Worm (Caenorhabditis elegans): Measurements from ENCODE around the gene fbxa-80.

Gene fbxa-80

DNA sequence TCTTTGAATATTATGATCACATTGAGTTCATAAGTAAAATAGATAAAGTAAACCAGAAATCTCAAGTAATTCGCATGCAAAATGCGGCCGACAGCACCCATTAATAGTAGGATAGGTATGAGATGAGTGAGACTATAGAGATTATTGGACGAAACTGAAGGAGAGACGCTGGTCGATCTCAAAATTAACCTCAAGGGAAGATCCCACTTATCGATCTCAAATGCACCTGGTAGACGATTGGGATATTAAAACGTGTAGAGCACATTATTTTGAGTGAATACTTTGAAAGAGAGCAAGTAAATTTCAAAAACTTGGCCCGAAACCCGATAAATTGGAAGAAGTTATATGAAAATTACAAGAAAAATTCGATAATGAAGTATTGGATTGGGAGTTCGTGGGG is 30.7 kb upstream of the fbxa-80 start, which contains the start of gene Y82E9BL.6:
Gene Y82E9BL.6, minus strand, starts transcription at position 101 of the 400 bp plus-strand sequence.
- TF ChIP-seq flt-1 (GFP tag; IDR thresholded peaks at IDR 0.05), result no peak
- no peak for TF ChIP-seq ceh-36 (tag; optimal IDR thresholded peaks at IDR 0.05)
- TF ChIP-seq sea-1 (GFP tag; conservative IDR thresholded peaks at IDR 0.05), result no peak
- no peak for TF ChIP-seq B0310.2 (tag; optimal IDR thresholded peaks at IDR 0.05)
- no peak for TF ChIP-seq ceh-13 (GFP tag; optimal IDR thresholded peaks at IDR 0.05)
- no peak for TF ChIP-seq tbx-11 (GFP tag; IDR thresholded peaks at IDR 0.05)
- TF ChIP-seq pes-1 (GFP tag; IDR thresholded peaks at IDR 0.05), result no peak
- no peak for TF ChIP-seq hmbx-1 (tag; optimal IDR thresholded peaks at IDR 0.05)

DNA sequence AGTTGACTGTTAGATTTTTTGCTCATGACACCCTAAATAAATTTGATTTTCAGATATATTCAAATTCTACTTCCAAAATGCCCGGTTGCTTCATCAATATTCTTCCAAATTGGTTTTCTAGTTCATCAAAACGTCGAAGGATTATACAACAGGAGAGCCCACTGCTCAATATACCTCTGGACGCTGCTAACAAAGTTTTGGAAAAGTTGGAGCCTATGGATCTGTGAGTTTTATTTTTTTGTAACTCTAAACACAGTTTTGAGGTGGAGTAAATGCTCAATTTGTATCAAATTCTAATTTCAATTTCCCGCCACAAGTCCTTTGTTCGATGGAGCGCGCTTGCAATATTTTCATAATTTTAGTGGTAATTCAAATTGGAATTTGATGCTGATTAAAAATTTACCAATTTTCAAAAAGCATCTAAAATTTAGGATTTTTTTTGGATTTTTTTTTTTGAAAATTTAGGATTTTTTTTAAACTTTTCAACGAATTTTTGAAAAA is 28.0 kb upstream of the fbxa-80 start, which contains the start of gene fbxa-27:
Gene fbxa-27, plus strand, starts transcription at position 51 of the 501 bp plus-strand sequence.
- TF ChIP-seq ceh-36 (tag; optimal IDR thresholded peaks at IDR 0.05), result no peak
- TF ChIP-seq F13C5.2 (tag; optimal IDR thresholded peaks at IDR 0.05), result no peak
- TF ChIP-seq ceh-13 (GFP tag; optimal IDR thresholded peaks at IDR 0.05), result no peak
- no peak for TF ChIP-seq flt-1 (GFP tag; IDR thresholded peaks at IDR 0.05)
- TF ChIP-seq sea-1 (GFP tag; conservative IDR thresholded peaks at IDR 0.05), result no peak
- TF ChIP-seq hnd-1 (tag; optimal IDR thresholded peaks at IDR 0.05), result no peak
- no peak for TF ChIP-seq pes-1 (GFP tag; IDR thresholded peaks at IDR 0.05)
- no peak for TF ChIP-seq B0310.2 (tag; optimal IDR thresholded peaks at IDR 0.05)
- no peak for TF ChIP-seq tbx-37 (GFP tag; conservative IDR thresholded peaks at IDR 0.05)
- TF ChIP-seq tbx-11 (GFP tag; IDR thresholded peaks at IDR 0.05), result no peak

DNA sequence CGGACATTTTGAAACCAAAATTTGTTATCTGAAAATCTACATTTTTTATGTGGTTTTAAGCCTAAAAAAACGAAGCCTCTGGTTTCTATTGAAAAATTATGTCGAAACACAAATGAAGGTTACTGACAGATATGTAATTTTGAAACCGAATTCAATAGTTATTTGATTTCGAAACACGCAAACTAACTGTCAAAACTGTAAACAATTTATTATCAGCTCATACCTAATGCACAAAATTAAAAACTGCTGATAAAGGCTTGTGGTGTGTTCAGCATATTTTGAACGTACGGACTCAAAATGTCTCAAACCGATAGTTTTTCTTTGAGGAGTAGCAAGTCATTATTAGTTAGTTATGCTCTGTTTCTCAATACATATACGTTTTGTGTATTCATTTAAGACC is 27.5 kb upstream of the fbxa-80 start, which contains the start of gene fbxa-26:
Gene fbxa-26, minus strand, starts transcription at position 35 of the 400 bp plus-strand sequence.
- no peak for TF ChIP-seq pes-1 (GFP tag; IDR thresholded peaks at IDR 0.05)
- no peak for TF ChIP-seq hnd-1 (tag; optimal IDR thresholded peaks at IDR 0.05)
- no peak for TF ChIP-seq scrt-1 (GFP tag; IDR thresholded peaks at IDR 0.05)
- TF ChIP-seq hmbx-1 (tag; optimal IDR thresholded peaks at IDR 0.05), result no peak
- no peak for TF ChIP-seq B0310.2 (tag; optimal IDR thresholded peaks at IDR 0.05)
- TF ChIP-seq tbx-37 (GFP tag; conservative IDR thresholded peaks at IDR 0.05), result no peak
- TF ChIP-seq hmg-4 (GFP tag; optimal IDR thresholded peaks at IDR 0.05), result no peak
- no peak for TF ChIP-seq F13C5.2 (tag; optimal IDR thresholded peaks at IDR 0.05)
- TF ChIP-seq ama-1 (optimal IDR thresholded peaks at IDR 0.05), result no peak
- TF ChIP-seq flt-1 (GFP tag; IDR thresholded peaks at IDR 0.05), result no peak
- no peak for TF ChIP-seq tbx-11 (GFP tag; IDR thresholded peaks at IDR 0.05)
- TF ChIP-seq sea-1 (GFP tag; conservative IDR thresholded peaks at IDR 0.05), result no peak
- no peak for TF ChIP-seq ets-7 (tag; optimal IDR thresholded peaks at IDR 0.05)
- TF ChIP-seq ceh-13 (GFP tag; optimal IDR thresholded peaks at IDR 0.05), result no peak
- no peak for TF ChIP-seq aly-1 (tag; optimal IDR thresholded peaks at IDR 0.05)
- TF ChIP-seq tra-4 (tag; optimal IDR thresholded peaks at IDR 0.05), result no peak

DNA sequence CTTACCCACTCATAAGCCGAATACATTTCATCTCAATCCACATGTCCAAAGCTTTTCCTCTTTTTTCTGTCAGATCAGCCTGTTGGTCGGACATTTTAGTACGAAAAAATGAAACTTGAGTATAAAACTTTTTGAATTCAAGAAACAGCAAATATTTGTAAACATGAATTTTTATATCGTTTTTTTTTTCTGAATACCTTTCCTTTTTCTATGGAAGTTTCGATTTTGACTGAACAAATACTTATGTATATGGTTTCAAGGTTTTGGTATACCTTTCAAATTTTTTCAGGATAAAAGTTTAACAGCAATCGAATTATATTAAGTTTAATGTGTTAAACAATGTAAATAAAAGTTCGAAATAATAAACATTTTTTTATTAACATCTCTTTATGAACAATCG is 25.2 kb upstream of the fbxa-80 start, which contains the start of gene fbxa-5:
Gene fbxa-5, minus strand, starts transcription at position 101 of the 400 bp plus-strand sequence.
- TF ChIP-seq tbx-11 (GFP tag; IDR thresholded peaks at IDR 0.05) (no peak), hmbx-1 (tag; optimal IDR thresholded peaks at IDR 0.05) (no peak), hnd-1 (tag; optimal IDR thresholded peaks at IDR 0.05) (no peak), ceh-36 (tag; optimal IDR thresholded peaks at IDR 0.05) (no peak), ets-7 (tag; optimal IDR thresholded peaks at IDR 0.05) (no peak), hmg-4 (GFP tag; optimal IDR thresholded peaks at IDR 0.05) (no peak), scrt-1 (GFP tag; IDR thresholded peaks at IDR 0.05) (no peak), sea-1 (GFP tag; conservative IDR thresholded peaks at IDR 0.05) (no peak)

DNA sequence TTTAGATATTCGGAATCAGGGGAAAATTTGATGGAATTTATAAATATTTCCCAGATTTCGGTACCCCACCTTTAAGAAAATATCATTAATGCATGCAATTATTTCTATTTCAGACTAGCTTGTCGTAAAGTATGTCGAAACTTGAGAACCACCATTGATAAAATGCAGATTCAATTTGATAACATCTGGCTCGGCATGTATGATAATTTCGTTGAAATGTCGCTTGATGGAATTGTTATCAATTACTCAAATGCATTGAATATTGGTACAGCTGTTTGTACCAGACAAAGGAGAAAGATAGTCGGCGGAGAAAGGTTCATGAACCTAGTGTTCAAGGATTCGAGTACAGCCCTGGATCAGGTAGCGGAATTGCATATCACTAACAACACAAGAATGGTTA is 16.9 kb upstream of the fbxa-80 start, which contains the start of gene Y82E9BL.19:
Gene Y82E9BL.19, plus strand, starts transcription at position 123 of the 400 bp plus-strand sequence.
- TF ChIP-seq B0310.2 (tag; optimal IDR thresholded peaks at IDR 0.05), result no peak
- TF ChIP-seq pes-1 (GFP tag; IDR thresholded peaks at IDR 0.05), result no peak
- TF ChIP-seq hmg-4 (GFP tag; optimal IDR thresholded peaks at IDR 0.05), result no peak
- no peak for TF ChIP-seq tra-4 (tag; optimal IDR thresholded peaks at IDR 0.05)
- TF ChIP-seq flt-1 (GFP tag; IDR thresholded peaks at IDR 0.05), result no peak
- TF ChIP-seq ets-7 (tag; optimal IDR thresholded peaks at IDR 0.05), result no peak
- no peak for TF ChIP-seq hnd-1 (tag; optimal IDR thresholded peaks at IDR 0.05)
- TF ChIP-seq tbx-11 (GFP tag; IDR thresholded peaks at IDR 0.05), result no peak
- no peak for TF ChIP-seq scrt-1 (GFP tag; IDR thresholded peaks at IDR 0.05)
- no peak for TF ChIP-seq ama-1 (optimal IDR thresholded peaks at IDR 0.05)
- no peak for TF ChIP-seq hmbx-1 (tag; optimal IDR thresholded peaks at IDR 0.05)
- no peak for TF ChIP-seq tbx-37 (GFP tag; conservative IDR thresholded peaks at IDR 0.05)
- no peak for TF ChIP-seq F13C5.2 (tag; optimal IDR thresholded peaks at IDR 0.05)
- TF ChIP-seq ceh-13 (GFP tag; optimal IDR thresholded peaks at IDR 0.05), result no peak
- TF ChIP-seq ceh-36 (tag; optimal IDR thresholded peaks at IDR 0.05), result no peak

DNA sequence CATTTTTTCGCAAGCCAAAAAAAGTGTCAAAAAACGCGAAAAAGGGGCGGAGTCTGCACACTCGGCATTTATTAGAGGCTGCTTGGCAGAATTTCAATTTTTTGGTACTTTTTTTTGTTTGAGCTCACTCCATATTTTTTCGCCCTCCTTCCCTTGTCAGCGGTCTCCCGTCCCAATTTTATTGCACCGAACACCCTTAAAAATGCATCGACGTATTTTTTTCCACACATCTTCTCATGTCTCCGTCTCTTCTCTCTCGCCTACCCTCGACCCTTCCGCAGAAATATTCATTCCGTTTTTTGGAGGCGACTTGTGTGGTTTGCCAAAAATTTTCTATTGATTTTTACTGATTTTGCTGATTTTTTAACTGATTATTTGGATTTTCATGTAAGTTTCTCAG is 11.5 kb upstream of the fbxa-80 start, which contains the start of gene Y82E9BL.18:
Gene Y82E9BL.18, plus strand, starts transcription at position 301 of the 400 bp plus-strand sequence.
- TF ChIP-seq aly-1 (tag; optimal IDR thresholded peaks at IDR 0.05), result no peak
- TF ChIP-seq tra-4 (tag; optimal IDR thresholded peaks at IDR 0.05), result no peak
- TF ChIP-seq pes-1 (GFP tag; IDR thresholded peaks at IDR 0.05), result no peak
- TF ChIP-seq hmbx-1 (tag; optimal IDR thresholded peaks at IDR 0.05), result no peak
- TF ChIP-seq ceh-13 (GFP tag; optimal IDR thresholded peaks at IDR 0.05), result no peak
- no peak for TF ChIP-seq ets-7 (tag; optimal IDR thresholded peaks at IDR 0.05)
- no peak for TF ChIP-seq B0310.2 (tag; optimal IDR thresholded peaks at IDR 0.05)
- TF ChIP-seq F13C5.2 (tag; optimal IDR thresholded peaks at IDR 0.05), result no peak
- no peak for TF ChIP-seq scrt-1 (GFP tag; IDR thresholded peaks at IDR 0.05)
- TF ChIP-seq ceh-36 (tag; optimal IDR thresholded peaks at IDR 0.05), result no peak
- TF ChIP-seq hnd-1 (tag; optimal IDR thresholded peaks at IDR 0.05), result no peak
- no peak for TF ChIP-seq tbx-11 (GFP tag; IDR thresholded peaks at IDR 0.05)
- no peak for TF ChIP-seq ama-1 (optimal IDR thresholded peaks at IDR 0.05)
- TF ChIP-seq hmg-4 (GFP tag; optimal IDR thresholded peaks at IDR 0.05), result no peak
- no peak for TF ChIP-seq tbx-37 (GFP tag; conservative IDR thresholded peaks at IDR 0.05)
- no peak for TF ChIP-seq sea-1 (GFP tag; conservative IDR thresholded peaks at IDR 0.05)
- no peak for TF ChIP-seq flt-1 (GFP tag; IDR thresholded peaks at IDR 0.05)

DNA sequence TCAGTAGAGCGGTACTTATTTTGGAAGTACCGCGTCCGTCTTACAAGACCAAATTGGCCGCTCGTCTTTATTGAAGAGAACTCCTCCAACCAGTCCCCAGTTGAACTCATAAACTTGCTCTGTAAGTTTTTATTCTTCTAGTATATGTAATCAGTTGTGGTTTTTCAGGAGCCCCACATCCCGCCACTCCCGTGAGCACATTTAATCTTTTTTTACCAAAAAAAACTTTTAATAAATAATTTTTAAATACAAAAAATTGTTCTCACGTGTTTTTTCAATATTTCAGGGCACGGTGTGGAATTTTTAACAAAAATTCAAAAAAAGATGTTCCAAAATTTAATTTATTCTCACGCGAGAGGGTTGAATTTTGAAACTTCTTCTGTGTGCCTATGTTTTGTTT is 9.5 kb upstream of the fbxa-80 start, which contains the start of gene fbxa-14:
Gene fbxa-14, minus strand, starts transcription at position 101 of the 400 bp plus-strand sequence.
- TF ChIP-seq hnd-1 (tag; optimal IDR thresholded peaks at IDR 0.05) (no peak), ceh-13 (GFP tag; optimal IDR thresholded peaks at IDR 0.05) (no peak), sea-1 (GFP tag; conservative IDR thresholded peaks at IDR 0.05) (no peak), pes-1 (GFP tag; IDR thresholded peaks at IDR 0.05) (no peak), tbx-11 (GFP tag; IDR thresholded peaks at IDR 0.05) (no peak), tra-4 (tag; optimal IDR thresholded peaks at IDR 0.05) (no peak), flt-1 (GFP tag; IDR thresholded peaks at IDR 0.05) (no peak), ets-7 (tag; optimal IDR thresholded peaks at IDR 0.05) (no peak), B0310.2 (tag; optimal IDR thresholded peaks at IDR 0.05) (no peak), aly-1 (tag; optimal IDR thresholded peaks at IDR 0.05) (no peak), hmbx-1 (tag; optimal IDR thresholded peaks at IDR 0.05) (no peak)

Data from whole organism, early embryonic.